Worm (Caenorhabditis elegans): ENCODE data around the gene lec-10.

ce11 chrV:6441613-6442012 lies 47.3 kb downstream of the lec-10 start, which contains the start of gene T05H4.15:
- no peak for TF ChIP-seq nhr-237 (tag; optimal IDR thresholded peaks at IDR 0.05)
- TF ChIP-seq ztf-4 (tag; optimal IDR thresholded peaks at IDR 0.05) = no peak
- no peak for TF ChIP-seq fos-1 (tag; optimal IDR thresholded peaks at IDR 0.05)
- no peak for TF ChIP-seq lin-13 (GFP tag; optimal IDR thresholded peaks at IDR 0.05)
- TF ChIP-seq elt-1 (tag; optimal IDR thresholded peaks at IDR 0.05) = no peak
- TF ChIP-seq unc-62 (GFP tag; optimal IDR thresholded peaks at IDR 0.05) = no peak
- no peak for TF ChIP-seq nhr-23 (tag; optimal IDR thresholded peaks at IDR 0.05)
- no peak for TF ChIP-seq ceh-82 (tag; optimal IDR thresholded peaks at IDR 0.05)
- TF ChIP-seq ztf-11 (tag; optimal IDR thresholded peaks at IDR 0.05) = no peak
- no peak for TF ChIP-seq blmp-1 (tag; optimal IDR thresholded peaks at IDR 0.05; ENCODE audit: insufficient read depth)
- no peak for TF ChIP-seq ZK546.5 (tag; optimal IDR thresholded peaks at IDR 0.05)
- TF ChIP-seq zag-1 (tag; optimal IDR thresholded peaks at IDR 0.05) = no peak
